Fruit fly (Drosophila melanogaster): ENCODE results near the gene CG2218.

CG2218 gene

dm6 chr3R:30388215-30388871 is 39.7 kb downstream of the CG2218 start (continued):
- TF ChIP-seq CG17829 (tag; optimal IDR thresholded peaks at IDR 0.05) (peak; percentile 94), CG6175 (GFP tag; IDR thresholded peaks at IDR 0.05) (peak; percentile 88), CG30431 (GFP tag; optimal IDR thresholded peaks at IDR 0.05) (peak; percentile 93), nerfin-1 (tag; optimal IDR thresholded peaks at IDR 0.05) (peak; percentile 85), tx (GFP tag; optimal IDR thresholded peaks at IDR 0.05) (peak; percentile 97), chm (GFP tag; IDR thresholded peaks at IDR 0.05) (peak; percentile 82), ranshi (GFP tag; IDR thresholded peaks at IDR 0.05) (no peak; the same call in none of the 2 replicates), Meics (GFP tag; optimal IDR thresholded peaks at IDR 0.05) (peak; percentile 98), NC2α (GFP tag; optimal IDR thresholded peaks at IDR 0.05) (peak; percentile 97), sisA (GFP tag; IDR thresholded peaks at IDR 0.05) (peak; percentile 86), pan (optimal IDR thresholded peaks at IDR 0.05) (no peak), pan (GFP tag; optimal IDR thresholded peaks at IDR 0.05 in 1 of 2, IDR thresholded peaks at IDR 0.05 in 1 of 2) (peak in 1 of 2 experiments; percentile 86), CG14441 (GFP tag; IDR thresholded peaks at IDR 0.05) (peak; percentile 90), CG17612 (GFP tag; IDR thresholded peaks at IDR 0.05) (peak; percentile 73), btn (GFP tag; optimal IDR thresholded peaks at IDR 0.05) (peak; percentile 93), grau (tag; optimal IDR thresholded peaks at IDR 0.05) (peak; percentile 95), phol (tag; optimal IDR thresholded peaks at IDR 0.05) (peak; percentile 92), chn (GFP tag; optimal IDR thresholded peaks at IDR 0.05) (peak; percentile 96), CG15479 (GFP tag; optimal IDR thresholded peaks at IDR 0.05) (peak; percentile 40), fu2 (GFP tag; optimal IDR thresholded peaks at IDR 0.05) (peak; percentile 98), CG8388 (GFP tag; optimal IDR thresholded peaks at IDR 0.05) (peak; percentile 92), CG10147 (GFP tag; optimal IDR thresholded peaks at IDR 0.05) (peak; percentile 96), BtbVII (GFP tag; optimal IDR thresholded peaks at IDR 0.05) (peak; percentile 94), CG4730 (GFP tag; IDR thresholded peaks at IDR 0.05) (peak; percentile 82), E2f1 (GFP tag; IDR thresholded peaks at IDR 0.05) (peak; percentile 87), gce (GFP tag; IDR thresholded peaks at IDR 0.05) (peak; percentile 79; the same call in 1 of the 3 replicates), CG10565 (GFP tag; optimal IDR thresholded peaks at IDR 0.05) (peak; percentile 86), sd (tag; optimal IDR thresholded peaks at IDR 0.05) (peak; percentile 60), CG10543 (GFP tag; optimal IDR thresholded peaks at IDR 0.05) (peak; percentile 98), CG2712 (tag; optimal IDR thresholded peaks at IDR 0.05) (peak; percentile 94), Atf6 (GFP tag; IDR thresholded peaks at IDR 0.05) (peak; percentile 82), Hr51 (GFP tag; optimal IDR thresholded peaks at IDR 0.05) (peak; percentile 95 to 97), HLH54F (GFP tag; optimal IDR thresholded peaks at IDR 0.05) (peak; percentile 98), CG12219 (GFP tag; optimal IDR thresholded peaks at IDR 0.05) (peak; percentile 92), grn (GFP tag; optimal IDR thresholded peaks at IDR 0.05) (peak; percentile 76), zen (tag; optimal IDR thresholded peaks at IDR 0.05) (peak; percentile 86), Aef1 (GFP tag; IDR thresholded peaks at IDR 0.05) (peak; percentile 91), CG30403 (GFP tag; optimal IDR thresholded peaks at IDR 0.05) (peak; percentile 99), ssp (GFP tag; IDR thresholded peaks at IDR 0.05) (peak; percentile 79), nom (GFP tag; optimal IDR thresholded peaks at IDR 0.05) (peak; percentile 92), croc (GFP tag; conservative IDR thresholded peaks at IDR 0.05) (peak; percentile 91), fd96Cb (tag; optimal IDR thresholded peaks at IDR 0.05) (peak; percentile 95), ham (GFP tag; IDR thresholded peaks at IDR 0.05) (peak; percentile 81), Dek (tag; optimal IDR thresholded peaks at IDR 0.05) (peak; percentile 91), fd64A (GFP tag; optimal IDR thresholded peaks at IDR 0.05) (peak; percentile 83), Nf-YB (GFP tag; optimal IDR thresholded peaks at IDR 0.05) (peak; percentile 85), CG13123 (GFP tag; optimal IDR thresholded peaks at IDR 0.05) (peak; percentile 90), disco-r (GFP tag; optimal IDR thresholded peaks at IDR 0.05) (peak; percentile 97), CG9797 (GFP tag; optimal IDR thresholded peaks at IDR 0.05) (peak; percentile 53), knrl (GFP tag; IDR thresholded peaks at IDR 0.05; ENCODE audit: partially characterized antibody) (no peak)
